Worm (Caenorhabditis elegans): ENCODE results near the gene T10D4.15.
"Not testable (repeated sequence)": the region's sequence is repeated elsewhere in the genome, so short reads cannot be mapped to it uniquely, and the experiment has no call there.

Gene T10D4.15

DNA sequence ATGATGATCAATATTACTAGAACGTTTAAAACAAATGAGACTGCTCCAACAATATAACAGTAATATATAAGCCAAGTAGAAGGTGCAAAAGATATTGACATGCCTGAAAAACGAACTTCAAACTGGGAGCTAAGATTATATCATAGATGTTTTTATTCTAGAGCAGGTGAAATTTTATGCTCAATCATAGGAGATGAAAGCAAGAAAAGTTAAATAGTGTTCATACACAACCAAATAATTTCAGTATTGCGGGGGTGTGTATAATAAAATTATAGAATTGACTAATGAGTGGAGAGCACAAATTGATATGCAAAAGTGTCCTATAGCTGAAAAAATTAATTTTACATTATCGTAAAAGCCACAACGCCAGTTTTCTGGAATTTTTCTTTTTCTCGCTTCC, 13.0 kb downstream of the T10D4.15 start, which contains the start of gene sri-34:
TSS of gene sri-34 (minus strand) at position 101 of the 400 bp plus-strand sequence.
- no peak for TF ChIP-seq Y67H2A.10 (GFP tag; conservative IDR thresholded peaks at IDR 0.05)
- TF ChIP-seq F49E8.2 (tag; optimal IDR thresholded peaks at IDR 0.05; ENCODE audit: insufficient read depth), result no peak
- no peak for TF ChIP-seq aptf-3 (GFP tag; IDR thresholded peaks at IDR 0.05)
- no peak for TF ChIP-seq snpc-1.1 (tag; optimal IDR thresholded peaks at IDR 0.05; ENCODE audit: insufficient read depth)
- no peak for TF ChIP-seq mel-28 (tag; optimal IDR thresholded peaks at IDR 0.05; ENCODE audit: borderline replicate concordance)
- TF ChIP-seq madf-8 (GFP tag; conservative IDR thresholded peaks at IDR 0.05), result no peak
- TF ChIP-seq nhr-90 (tag; optimal IDR thresholded peaks at IDR 0.05), result no peak
- TF ChIP-seq snpc-3.4 (tag; optimal IDR thresholded peaks at IDR 0.05), result no peak
- TF ChIP-seq ceh-91 (GFP tag; IDR thresholded peaks at IDR 0.05), result no peak
- TF ChIP-seq ZK185.1 (tag; optimal IDR thresholded peaks at IDR 0.05; ENCODE audit: poor library complexity, severe bottlenecking), result no peak

DNA sequence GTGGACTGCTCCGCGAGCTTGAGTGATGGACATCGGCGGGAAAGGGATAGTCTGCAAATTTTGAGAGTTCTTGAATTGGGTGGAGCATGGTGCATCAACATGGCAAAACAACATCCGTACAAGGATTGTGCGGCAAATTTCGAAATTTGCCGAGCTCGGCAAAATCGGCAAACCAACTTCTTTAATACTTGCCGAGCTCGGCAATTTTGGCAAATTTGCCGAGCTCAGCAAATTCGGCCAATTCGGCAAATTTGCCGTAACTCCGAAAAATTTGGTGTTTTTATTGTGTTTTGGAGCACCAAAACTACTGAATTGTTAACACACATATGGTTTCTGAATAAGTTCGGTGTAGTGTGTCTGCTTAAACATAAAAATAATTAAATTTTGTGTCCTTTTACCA, 24.1 kb downstream of the T10D4.15 start, which contains the start of gene fbxc-55:
TSS of gene fbxc-55 (minus strand) at position 101 of the 400 bp plus-strand sequence.
- TF ChIP-seq repo-1 (tag; optimal IDR thresholded peaks at IDR 0.05) (no peak), tlf-1 (GFP tag; optimal IDR thresholded peaks at IDR 0.05) (no peak), Y56A3A.18 (GFP tag; IDR thresholded peaks at IDR 0.05) (no peak), tbp1 (GFP tag; optimal IDR thresholded peaks at IDR 0.05) (no peak), attf-5 (GFP tag; optimal IDR thresholded peaks at IDR 0.05) (no peak), let-607 (tag; optimal IDR thresholded peaks at IDR 0.05) (no peak), F33H1.4 (GFP tag; IDR thresholded peaks at IDR 0.05) (no peak), lin-35 (GFP tag; optimal IDR thresholded peaks at IDR 0.05) (no peak), ztf-26 (tag; optimal IDR thresholded peaks at IDR 0.05) (no peak), cebp-1 (GFP tag; IDR thresholded peaks at IDR 0.05) (no peak), cebp-1 (tag; optimal IDR thresholded peaks at IDR 0.05) (no peak), somi-1 (GFP tag; optimal IDR thresholded peaks at IDR 0.05) (no peak), dox-1 (GFP tag; IDR thresholded peaks at IDR 0.05) (no peak), lsy-27 (tag; optimal IDR thresholded peaks at IDR 0.05; ENCODE audit: borderline replicate concordance, insufficient read depth) (no peak), F55B11.4 (tag; optimal IDR thresholded peaks at IDR 0.05; ENCODE audit: borderline replicate concordance, insufficient read depth) (no peak), hmg-1.2 (GFP tag; IDR thresholded peaks at IDR 0.05) (no peak), Y95B8A.8 (GFP tag; IDR thresholded peaks at IDR 0.05) (no peak), F39B2.1 (GFP tag; IDR thresholded peaks at IDR 0.05) (no peak)

DNA sequence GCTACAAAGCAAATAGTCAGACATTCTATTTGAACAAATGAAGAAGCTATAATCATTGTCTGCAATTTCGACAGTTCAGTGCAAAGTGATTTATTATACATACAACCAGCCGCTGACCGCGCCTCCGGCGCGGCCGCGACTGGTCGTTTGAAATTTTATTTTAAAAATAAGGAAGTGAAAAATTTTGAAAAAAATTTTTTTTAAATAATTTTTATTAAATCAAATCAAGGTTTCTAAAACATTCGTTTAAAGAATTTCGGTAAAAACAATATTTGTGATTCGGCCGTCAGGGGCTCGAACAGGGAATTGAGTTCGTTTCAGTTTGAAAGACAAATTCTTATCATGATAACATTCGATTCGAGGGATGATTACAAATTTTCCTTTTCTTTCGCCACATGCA, 26.2 kb downstream of the T10D4.15 start, which contains the start of gene Y27F2A.10:
TSS of gene Y27F2A.10 (minus strand) at position 101 of the 400 bp plus-strand sequence.
- TF ChIP-seq F49E8.2 (tag; optimal IDR thresholded peaks at IDR 0.05; ENCODE audit: insufficient read depth) (no peak), ceh-79 (tag; optimal IDR thresholded peaks at IDR 0.05) (no peak)

DNA sequence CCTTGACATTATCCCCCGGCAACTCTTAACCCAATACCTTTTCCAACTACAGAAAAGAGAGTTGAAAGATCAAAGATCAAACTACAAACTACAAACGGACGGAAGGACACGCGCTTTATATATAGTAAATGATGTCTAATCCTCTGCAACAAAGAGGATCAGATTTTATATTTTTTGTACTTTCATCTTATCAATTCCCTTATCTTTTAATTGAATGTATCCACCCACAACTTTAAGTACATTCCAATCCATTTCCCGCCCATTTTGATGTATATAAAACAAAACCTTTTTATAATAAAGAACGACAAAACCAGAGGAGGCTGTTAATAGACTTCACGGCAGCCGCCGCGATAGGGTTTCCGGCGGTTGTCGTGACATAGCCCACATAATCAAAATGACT, 31.7 kb downstream of the T10D4.15 start, which contains the start of gene sri-40:
TSS of gene sri-40 (plus strand) at position 301 of the 400 bp plus-strand sequence.
- TF ChIP-seq ceh-40 (GFP tag; IDR thresholded peaks at IDR 0.05); nhr-179 (tag; optimal IDR thresholded peaks at IDR 0.05); repo-1 (tag; optimal IDR thresholded peaks at IDR 0.05): not testable (repeated sequence)
